Worm (Caenorhabditis elegans): ENCODE results near the gene him-18.

The him-18 gene

ce11 chrIII:4689595-4689994 is 25.4 kb downstream of the him-18 start:
- TF ChIP-seq mbf-1 (tag; optimal IDR thresholded peaks at IDR 0.05), result no peak
- peak; percentile 77 for TF ChIP-seq egl-27 (tag; optimal IDR thresholded peaks at IDR 0.05)
- no peak for TF ChIP-seq elt-3 (tag; optimal IDR thresholded peaks at IDR 0.05)
- TF ChIP-seq ztf-4 (tag; optimal IDR thresholded peaks at IDR 0.05), result peak; percentile 74
- TF ChIP-seq sma-9 (GFP tag; optimal IDR thresholded peaks at IDR 0.05), result peak; percentile 85
- TF ChIP-seq sma-9 (tag; optimal IDR thresholded peaks at IDR 0.05), result no peak
- TF ChIP-seq sma-3 (GFP tag; optimal IDR thresholded peaks at IDR 0.05), result peak; percentile 76
- no peak for TF ChIP-seq unc-55 (GFP tag; optimal IDR thresholded peaks at IDR 0.05)
- TF ChIP-seq ceh-16 (tag; optimal IDR thresholded peaks at IDR 0.05), result no peak
- TF ChIP-seq sem-4 (tag; optimal IDR thresholded peaks at IDR 0.05), result peak; percentile 50
- TF ChIP-seq unc-39 (tag; optimal IDR thresholded peaks at IDR 0.05), result no peak
- TF ChIP-seq lin-13 (GFP tag; optimal IDR thresholded peaks at IDR 0.05), result peak; percentile 70
- no peak for TF ChIP-seq ztf-1 (GFP tag; conservative IDR thresholded peaks at IDR 0.05)
- no peak for TF ChIP-seq zag-1 (tag; optimal IDR thresholded peaks at IDR 0.05)
- peak; percentile 78 for TF ChIP-seq Y55F3AM.14 (GFP tag; optimal IDR thresholded peaks at IDR 0.05)
- TF ChIP-seq nhr-11 (tag; optimal IDR thresholded peaks at IDR 0.05), result peak; percentile 32
- no peak for TF ChIP-seq blmp-1 (tag; optimal IDR thresholded peaks at IDR 0.05; ENCODE audit: insufficient read depth)
- TF ChIP-seq gmeb-1 (tag; optimal IDR thresholded peaks at IDR 0.05), result peak; percentile 74
- TF ChIP-seq nhr-21 (tag; optimal IDR thresholded peaks at IDR 0.05), result peak; percentile 76
- TF ChIP-seq elt-1 (tag; optimal IDR thresholded peaks at IDR 0.05), result no peak
- no peak for TF ChIP-seq nhr-12 (tag; optimal IDR thresholded peaks at IDR 0.05)
- no peak for TF ChIP-seq skn-1 (tag; optimal IDR thresholded peaks at IDR 0.05)
- peak; percentile 66 for TF ChIP-seq F13H6.1 (tag; optimal IDR thresholded peaks at IDR 0.05)
- TF ChIP-seq lsy-2 (tag; optimal IDR thresholded peaks at IDR 0.05), result peak; percentile 54 to 79
- TF ChIP-seq lin-11 (tag; optimal IDR thresholded peaks at IDR 0.05), result peak; percentile 48
- TF ChIP-seq crh-2 (tag; optimal IDR thresholded peaks at IDR 0.05), result peak; percentile 90
- no peak for TF ChIP-seq alr-1 (tag; optimal IDR thresholded peaks at IDR 0.05)
- TF ChIP-seq nhr-237 (tag; optimal IDR thresholded peaks at IDR 0.05), result no peak
- no peak for TF ChIP-seq R02D3.7 (tag; optimal IDR thresholded peaks at IDR 0.05)
- TF ChIP-seq ama-1 (optimal IDR thresholded peaks at IDR 0.05), result no peak
- TF ChIP-seq nhr-77 (tag; optimal IDR thresholded peaks at IDR 0.05), result no peak
- no peak for TF ChIP-seq ceh-82 (tag; optimal IDR thresholded peaks at IDR 0.05)
- TF ChIP-seq mab-5 (tag; optimal IDR thresholded peaks at IDR 0.05), result no peak
- TF ChIP-seq nhr-129 (tag; optimal IDR thresholded peaks at IDR 0.05), result peak; percentile 96
- TF ChIP-seq lin-39 (tag; optimal IDR thresholded peaks at IDR 0.05), result no peak
- no peak for TF ChIP-seq nhr-25 (tag; optimal IDR thresholded peaks at IDR 0.05)
- TF ChIP-seq C34F6.9 (tag; optimal IDR thresholded peaks at IDR 0.05), result peak; percentile 68
- no peak for TF ChIP-seq peb-1 (tag; optimal IDR thresholded peaks at IDR 0.05)
- no peak for TF ChIP-seq nhr-10 (tag; optimal IDR thresholded peaks at IDR 0.05)
- TF ChIP-seq mdl-1 (tag; optimal IDR thresholded peaks at IDR 0.05), result peak in 1 of 2 experiments; percentile 70
- no peak for TF ChIP-seq aly-2 (tag; optimal IDR thresholded peaks at IDR 0.05)
- TF ChIP-seq dmd-4 (tag; optimal IDR thresholded peaks at IDR 0.05), result no peak
- TF ChIP-seq ztf-11 (tag; optimal IDR thresholded peaks at IDR 0.05), result no peak
- no peak for TF ChIP-seq unc-62 (GFP tag; optimal IDR thresholded peaks at IDR 0.05)
- TF ChIP-seq nhr-23 (tag; optimal IDR thresholded peaks at IDR 0.05), result no peak
- peak; percentile 48 for TF ChIP-seq nhr-6 (tag; optimal IDR thresholded peaks at IDR 0.05)
- TF ChIP-seq snpc-4 (tag; optimal IDR thresholded peaks at IDR 0.05), result no peak
- no peak for TF ChIP-seq ZK546.5 (tag; optimal IDR thresholded peaks at IDR 0.05)
- peak; percentile 89 for TF ChIP-seq fos-1 (tag; optimal IDR thresholded peaks at IDR 0.05)

All from whole organism, L2 larva.